Worm (Caenorhabditis elegans): ENCODE data around the gene JC8.4.
A peak's percentile ranks its signal among the peaks of the same experiment; 100 is the strongest.

JC8.4 gene

ce11 chrIV:13236485-13236884, 7.0 kb upstream of the JC8.4 start, which contains the start of gene pwp-1:
pwp-1 (minus strand) TSS chrIV:13236585.
- TF ChIP-seq fos-1 (tag; optimal IDR thresholded peaks at IDR 0.05), result no peak
- no peak for TF ChIP-seq set-16 (GFP tag; IDR thresholded peaks at IDR 0.05)
- TF ChIP-seq ceh-44 (GFP tag; IDR thresholded peaks at IDR 0.05), result no peak
- TF ChIP-seq nhr-11 (tag; optimal IDR thresholded peaks at IDR 0.05), result no peak
- no peak for TF ChIP-seq skn-1 (tag; optimal IDR thresholded peaks at IDR 0.05)
- no peak for TF ChIP-seq snpc-1.2 (GFP tag; IDR thresholded peaks at IDR 0.05)
- TF ChIP-seq duxl-1 (tag; optimal IDR thresholded peaks at IDR 0.05; ENCODE audit: poor library complexity), result no peak
- TF ChIP-seq D1046.2 (GFP tag; IDR thresholded peaks at IDR 0.05), result no peak
- TF ChIP-seq zag-1 (tag; optimal IDR thresholded peaks at IDR 0.05), result no peak
- no peak for TF ChIP-seq lin-15B (tag; optimal IDR thresholded peaks at IDR 0.05)
- TF ChIP-seq tra-1 (GFP tag; IDR thresholded peaks at IDR 0.05), result no peak
- TF ChIP-seq ceh-20 (GFP tag; IDR thresholded peaks at IDR 0.05), result no peak
- no peak for TF ChIP-seq mxl-3 (GFP tag; optimal IDR thresholded peaks at IDR 0.05)
- no peak for TF ChIP-seq lir-3 (tag; optimal IDR thresholded peaks at IDR 0.05)
- no peak for TF ChIP-seq mdt-29 (GFP tag; IDR thresholded peaks at IDR 0.05)
- TF ChIP-seq T26A8.4 (GFP tag; IDR thresholded peaks at IDR 0.05), result no peak
- no peak for TF ChIP-seq Y5F2A.4 (GFP tag; optimal IDR thresholded peaks at IDR 0.05)

DNA sequence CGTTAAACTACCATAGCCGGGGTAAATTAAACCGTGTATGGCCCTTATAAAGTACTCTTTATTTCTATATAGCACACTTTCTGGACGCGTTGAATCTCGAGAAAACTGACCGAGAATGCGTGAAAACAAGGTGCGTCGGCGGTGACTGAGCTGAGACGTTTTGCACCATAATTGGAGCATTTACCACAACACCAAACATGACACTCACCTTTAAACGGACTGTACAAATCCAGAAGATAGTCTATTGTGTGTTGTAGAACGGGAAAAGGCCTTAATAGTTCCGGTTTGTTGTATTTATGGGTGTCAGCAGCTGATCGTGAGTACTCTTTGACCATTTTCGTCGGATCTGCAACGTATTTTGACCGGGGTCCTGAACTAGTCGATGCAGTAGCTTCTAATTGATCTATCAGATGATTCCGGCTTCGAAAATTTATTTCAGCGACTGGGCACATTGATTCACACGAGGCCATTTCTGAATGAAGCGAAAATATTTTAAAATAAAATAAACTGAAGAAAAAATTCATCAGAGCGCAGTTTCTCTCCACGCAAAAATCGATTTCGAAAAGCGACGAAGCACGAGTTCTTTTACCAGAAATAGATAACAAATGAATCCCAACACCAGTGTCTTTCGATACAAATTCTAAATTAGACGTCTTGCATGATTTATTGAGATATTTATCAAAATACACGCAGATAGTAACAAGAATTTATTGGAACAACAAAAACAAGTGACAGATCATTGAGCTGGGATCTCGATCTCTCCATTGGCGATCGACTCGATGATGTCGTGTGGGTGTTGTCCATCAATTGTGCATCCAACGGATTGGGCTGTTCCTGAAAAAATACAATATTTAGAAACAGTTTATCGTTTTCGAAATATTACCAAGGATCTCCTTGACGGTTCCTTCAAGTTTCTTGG, 4.3 kb upstream of the JC8.4 start, which contains the start of gene tag-115:
TSS of gene tag-115 (minus strand) at position 472 of the 919 bp plus-strand sequence.
- TF ChIP-seq nhr-10 (tag; optimal IDR thresholded peaks at IDR 0.05) (no peak), snpc-4 (tag; optimal IDR thresholded peaks at IDR 0.05) (no peak), daf-19 (GFP tag; conservative IDR thresholded peaks at IDR 0.05) (0 out of 2 replicates have a peak, but pooled peaks have one; percentile 57), R02D3.7 (tag; optimal IDR thresholded peaks at IDR 0.05) (no peak), aha-1 (tag) (peak; percentile 85), zfp-2 (tag; optimal IDR thresholded peaks at IDR 0.05) (no peak), unc-130 (GFP tag; optimal IDR thresholded peaks at IDR 0.05) (peak; percentile 75), zfp-3 (GFP tag; conservative IDR thresholded peaks at IDR 0.05) (no peak), daf-16 (GFP tag; optimal IDR thresholded peaks at IDR 0.05) (peak in 1 of 2 experiments; percentile 12), daf-16 (tag; optimal IDR thresholded peaks at IDR 0.05) (peak; percentile 33), sdz-12 (GFP tag; optimal IDR thresholded peaks at IDR 0.05) (no peak), T20F7.1 (GFP tag; optimal IDR thresholded peaks at IDR 0.05) (no peak), tra-1 (GFP tag; IDR thresholded peaks at IDR 0.05) (peak; percentile 62), arid-1 (GFP tag; conservative IDR thresholded peaks at IDR 0.05) (peak; percentile 83), egl-43 (GFP tag; IDR thresholded peaks at IDR 0.05) (no peak), ama-1 (optimal IDR thresholded peaks at IDR 0.05) (peak; percentile 70), nhr-102 (tag; optimal IDR thresholded peaks at IDR 0.05) (peak; percentile 56), cey-2 (tag; optimal IDR thresholded peaks at IDR 0.05; ENCODE audit: borderline replicate concordance, insufficient read depth) (no peak), nhr-25 (tag; optimal IDR thresholded peaks at IDR 0.05; ENCODE audit: borderline replicate concordance, insufficient read depth) (peak; percentile 9), ceh-32 (tag; optimal IDR thresholded peaks at IDR 0.05; ENCODE audit: poor library complexity) (no peak), nhr-77 (tag; optimal IDR thresholded peaks at IDR 0.05) (no peak), snpc-1.2 (GFP tag; IDR thresholded peaks at IDR 0.05) (peak; percentile 81), lin-1 (GFP tag; IDR thresholded peaks at IDR 0.05) (peak; percentile 53; the same call in 1 of the 2 replicates), zip-11 (GFP tag; IDR thresholded peaks at IDR 0.05) (no peak), mep-1 (tag; optimal IDR thresholded peaks at IDR 0.05) (peak; percentile 3), dmd-6 (GFP tag; IDR thresholded peaks at IDR 0.05) (no peak), duxl-1 (tag; optimal IDR thresholded peaks at IDR 0.05; ENCODE audit: poor library complexity) (peak; percentile 56), Y5F2A.4 (GFP tag; optimal IDR thresholded peaks at IDR 0.05) (peak; percentile 8), ztf-7 (tag; optimal IDR thresholded peaks at IDR 0.05) (peak; percentile 6), daf-8 (GFP tag; IDR thresholded peaks at IDR 0.05) (no peak), nhr-76 (tag; optimal IDR thresholded peaks at IDR 0.05) (no peak), pha-4 (GFP tag; IDR thresholded peaks at IDR 0.05) (peak; percentile 71; the same call in 1 of the 2 replicates), pha-4 (tag; optimal IDR thresholded peaks at IDR 0.05) (no peak), lin-38 (GFP tag; IDR thresholded peaks at IDR 0.05) (peak; percentile 85), mxl-3 (GFP tag; optimal IDR thresholded peaks at IDR 0.05) (no peak), vab-7 (GFP tag; IDR thresholded peaks at IDR 0.05) (no peak)

All from whole organism, L4 larva.